Fruit fly (Drosophila melanogaster): ENCODE results near the gene CG32694.

- TF ChIP-seq CG14711 (tag; optimal IDR thresholded peaks at IDR 0.05) (no peak), CG33017 (tag; optimal IDR thresholded peaks at IDR 0.05) (no peak), CG11617 (GFP tag; optimal IDR thresholded peaks at IDR 0.05) (no peak), CG7045 (GFP tag; optimal IDR thresholded peaks at IDR 0.05) (no peak), CG12768 (GFP tag; optimal IDR thresholded peaks at IDR 0.05) (no peak), Hr96 (GFP tag; optimal IDR thresholded peaks at IDR 0.05) (no peak)
Observed at dm6 chrX:9991013-9991412, 1.5 kb downstream of the CG32694 start.
